Worm (Caenorhabditis elegans) whole organism, L4 larva: ENCODE data around the gene chs-2.

ENCODE experiments used
- F10B5.3 ChIP-seq: sonication (generic microtip); optimal IDR thresholded peaks from 2 replicates; lab custom pipeline; 2016; ENCODE audit warnings: mild to moderate bottlenecking, missing genetic modification characterization, missing compliant biosample characterization
- F44E2.7 ChIP-seq: fragments of 200-800 bp; sonication (Bioruptor generic); IDR thresholded peaks from 2 replicates; pipeline ENCODE4 v2.1.2; 2022; ENCODE audit warnings: missing genetic modification characterization, missing compliant biosample characterization
- R02D3.7 ChIP-seq: fragments of 150-350 bp; sonication (generic microtip); optimal IDR thresholded peaks from 3 replicates; lab custom pipeline; 2014; ENCODE audit warnings: missing biosample characterization, missing genetic modification characterization
- T26A8.4 ChIP-seq: fragments of 200-800 bp; sonication (Bioruptor generic); IDR thresholded peaks from 2 replicates; pipeline ENCODE4 v1.3.6; 2022; ENCODE audit warnings: missing genetic modification characterization, missing compliant biosample characterization
- Y48G9A.11 ChIP-seq: fragments of 200-800 bp; sonication (Bioruptor generic); IDR thresholded peaks from 2 replicates; pipeline ENCODE4 v1.3.6; 2022; ENCODE audit warnings: missing genetic modification reagents, missing genetic modification characterization, missing compliant biosample characterization
- Y75B8A.6 ChIP-seq: fragments of 200-800 bp; sonication (Bioruptor generic); IDR thresholded peaks from 2 replicates; pipeline ENCODE4 v1.3.6; 2022; ENCODE audit warnings: missing genetic modification reagents, missing genetic modification characterization, missing compliant biosample characterization
- ZK337.2 ChIP-seq: fragments of 200-800 bp; sonication (Bioruptor generic); IDR thresholded peaks from 2 replicates; pipeline ENCODE4 v1.3.6; 2022; ENCODE audit warnings: missing genetic modification reagents, missing genetic modification characterization, missing compliant biosample characterization
- aha-1 ChIP-seq: fragments of 150-350 bp; peaks from one replicate; lab custom pipeline; 2014; ENCODE audit warnings: missing biosample characterization, missing genetic modification characterization
- ceh-20 ChIP-seq: fragments of 200-800 bp; sonication (Bioruptor generic); IDR thresholded peaks from 2 replicates; pipeline ENCODE4 v1.3.6; 2022; ENCODE audit warnings: missing genetic modification reagents, missing genetic modification characterization, missing compliant biosample characterization
- ceh-28 ChIP-seq: fragments of 150-350 bp; optimal IDR thresholded peaks from 2 replicates; lab custom pipeline; 2014; ENCODE audit warnings: missing biosample characterization, missing genetic modification reagents, missing genetic modification characterization
- ces-1 ChIP-seq: fragments of 150-350 bp; sonication (generic microtip); optimal IDR thresholded peaks from 4 replicates; lab custom pipeline; 2014; ENCODE audit warnings: missing biosample characterization, missing genetic modification reagents, missing genetic modification characterization
- ctbp-1 ChIP-seq: fragments of 200-800 bp; sonication (Bioruptor generic); IDR thresholded peaks from 2 replicates; pipeline ENCODE4 v1.3.6; 2022; ENCODE audit warnings: missing genetic modification reagents, missing genetic modification characterization, missing compliant biosample characterization
- daf-12 ChIP-seq: fragments of 150-350 bp; optimal IDR thresholded peaks from 2 replicates; lab custom pipeline; 2014; ENCODE audit warnings: missing biosample characterization, missing genetic modification reagents, missing genetic modification characterization
- daf-16 ChIP-seq, 3 experiments: sonication (generic microtip); optimal IDR thresholded peaks; 2 replicates each; lab custom pipeline; 2016 to 2017; ENCODE audit warnings: missing genetic modification characterization in 3 of 3, missing genetic modification reagents in 3 of 3, mild to moderate bottlenecking in 2 of 3, missing compliant biosample characterization in 2 of 3, missing biosample characterization in 1 of 3, moderate library complexity in 1 of 3
- dmd-6 ChIP-seq: fragments of 200-800 bp; sonication (Bioruptor generic); IDR thresholded peaks from 2 replicates; pipeline ENCODE4 v1.3.6; 2022; ENCODE audit warnings: missing genetic modification reagents, missing genetic modification characterization, missing compliant biosample characterization
- dmd-8 ChIP-seq: fragments of 200-800 bp; sonication (Bioruptor generic); IDR thresholded peaks from 2 replicates; pipeline ENCODE4 v1.3.6; 2022; ENCODE audit warnings: missing genetic modification characterization, missing compliant biosample characterization
- dve-1 ChIP-seq: sonication (generic microtip); optimal IDR thresholded peaks from 2 replicates; lab custom pipeline; 2017; ENCODE audit warnings: antibody characterized with exemption, mild to moderate bottlenecking, missing genetic modification characterization, missing compliant biosample characterization; ENCODE audit not compliant: insufficient read depth
- gei-8 ChIP-seq: fragments of 200-800 bp; sonication (Bioruptor generic); optimal IDR thresholded peaks from 2 replicates; lab custom pipeline; 2018; ENCODE audit warnings: mild to moderate bottlenecking, missing genetic modification characterization, missing compliant biosample characterization
- hlh-11 ChIP-seq: fragments of 200-800 bp; sonication (Bioruptor generic); optimal IDR thresholded peaks from 2 replicates; lab custom pipeline; 2018; ENCODE audit warnings: mild to moderate bottlenecking, missing genetic modification characterization, missing compliant biosample characterization
- hlh-30 ChIP-seq: sonication (generic microtip); optimal IDR thresholded peaks from 2 replicates; lab custom pipeline; 2017; ENCODE audit warnings: antibody characterized with exemption, mild to moderate bottlenecking, missing genetic modification characterization, missing compliant biosample characterization; ENCODE audit not compliant: insufficient read depth
- hmg-1.1 ChIP-seq: fragments of 200-800 bp; sonication (Bioruptor generic); IDR thresholded peaks from 2 replicates; pipeline ENCODE4 v1.3.6; 2022; ENCODE audit warnings: missing genetic modification reagents, missing genetic modification characterization, missing compliant biosample characterization
- jun-1 ChIP-seq: fragments of 150-350 bp; optimal IDR thresholded peaks from 2 replicates; lab custom pipeline; 2014; ENCODE audit warnings: missing biosample characterization, missing genetic modification reagents, missing genetic modification characterization
- lim-7 ChIP-seq: fragments of 200-800 bp; sonication (Bioruptor generic); IDR thresholded peaks from 2 replicates; pipeline ENCODE4 v1.3.6; 2022; ENCODE audit warnings: missing genetic modification characterization, missing compliant biosample characterization
- lin-29 ChIP-seq: fragments of 200-800 bp; sonication (Bioruptor generic); IDR thresholded peaks from 2 replicates; pipeline ENCODE4 v1.3.6; 2022; ENCODE audit warnings: missing genetic modification reagents, missing genetic modification characterization, missing compliant biosample characterization
- lin-38 ChIP-seq: fragments of 200-800 bp; sonication (Bioruptor generic); IDR thresholded peaks from 2 replicates; pipeline ENCODE4 v1.3.6; 2022; ENCODE audit warnings: missing genetic modification reagents, missing genetic modification characterization, missing compliant biosample characterization
- lin-39 ChIP-seq: fragments of 150-350 bp; optimal IDR thresholded peaks from 2 replicates; lab custom pipeline; 2014; ENCODE audit warnings: missing biosample characterization, missing genetic modification reagents, missing genetic modification characterization
- lir-3 ChIP-seq: sonication (generic microtip); optimal IDR thresholded peaks from 2 replicates; lab custom pipeline; 2016; ENCODE audit warnings: mild to moderate bottlenecking, missing genetic modification characterization, missing compliant biosample characterization
- lsy-2 ChIP-seq, 2 experiments: fragments of 150-350 bp in 1 of 2; sonication (generic microtip) in 1 of 2; optimal IDR thresholded peaks; 2 replicates each; lab custom pipeline; 2014 to 2017; ENCODE audit warnings: missing biosample characterization in 2 of 2, missing genetic modification characterization in 2 of 2
- madf-9 ChIP-seq: fragments of 200-800 bp; sonication (Bioruptor generic); conservative IDR thresholded peaks from 2 replicates; pipeline ENCODE4 v1.3.6; 2022; ENCODE audit warnings: missing genetic modification reagents, missing genetic modification characterization, missing compliant biosample characterization
- mep-1 ChIP-seq: fragments of 150-350 bp; sonication (generic microtip); optimal IDR thresholded peaks from 3 replicates; lab custom pipeline; 2014; ENCODE audit warnings: missing biosample characterization, missing genetic modification characterization
- mxl-2 ChIP-seq: fragments of 200-800 bp; sonication (Bioruptor generic); conservative IDR thresholded peaks from 2 replicates; pipeline ENCODE4 v1.3.6; 2022; ENCODE audit warnings: missing genetic modification reagents, missing genetic modification characterization, missing compliant biosample characterization
- mxl-3 ChIP-seq: fragments of 200-800 bp; sonication (Bioruptor generic); optimal IDR thresholded peaks from 2 replicates; lab custom pipeline; 2018; ENCODE audit warnings: mild to moderate bottlenecking, missing genetic modification characterization, missing compliant biosample characterization
- nhr-11 ChIP-seq: fragments of 150-350 bp; optimal IDR thresholded peaks from 2 replicates; lab custom pipeline; 2014; ENCODE audit warnings: missing biosample characterization, missing genetic modification characterization
- nhr-237 ChIP-seq: sonication (generic microtip); optimal IDR thresholded peaks from 2 replicates; lab custom pipeline; 2017; ENCODE audit warnings: missing biosample characterization, missing genetic modification characterization
- nhr-41 ChIP-seq: fragments of 200-800 bp; sonication (Bioruptor generic); IDR thresholded peaks from 2 replicates; pipeline ENCODE4 v1.3.6; 2022; ENCODE audit warnings: missing genetic modification reagents, missing genetic modification characterization, missing compliant biosample characterization
- nhr-48 ChIP-seq: sonication (generic microtip); optimal IDR thresholded peaks from 2 replicates; lab custom pipeline; 2016; ENCODE audit warnings: mild to moderate bottlenecking, missing genetic modification characterization, missing compliant biosample characterization
- nhr-6 ChIP-seq: fragments of 150-350 bp; optimal IDR thresholded peaks from 2 replicates; lab custom pipeline; 2014; ENCODE audit warnings: missing biosample characterization, missing genetic modification characterization
- nhr-76 ChIP-seq: fragments of 150-350 bp; optimal IDR thresholded peaks from 2 replicates; lab custom pipeline; 2014; ENCODE audit warnings: missing biosample characterization, missing genetic modification characterization
- nhr-77 ChIP-seq: fragments of 150-350 bp; optimal IDR thresholded peaks from 2 replicates; lab custom pipeline; 2014; ENCODE audit warnings: missing biosample characterization, missing genetic modification characterization
- php-3 ChIP-seq: fragments of 200-800 bp; sonication (Bioruptor generic); IDR thresholded peaks from 2 replicates; pipeline ENCODE4 v1.3.6; 2022; ENCODE audit warnings: missing genetic modification reagents, missing genetic modification characterization, missing compliant biosample characterization
- pqm-1 ChIP-seq: sonication (generic microtip); optimal IDR thresholded peaks from 2 replicates; lab custom pipeline; 2017; ENCODE audit warnings: missing biosample characterization, missing genetic modification characterization
- set-16 ChIP-seq: fragments of 200-800 bp; sonication (Bioruptor generic); IDR thresholded peaks from 2 replicates; pipeline ENCODE4 v1.3.6; 2022; ENCODE audit warnings: missing genetic modification reagents, missing genetic modification characterization, missing compliant biosample characterization
- unc-130 ChIP-seq: sonication (generic microtip); optimal IDR thresholded peaks from 2 replicates; lab custom pipeline; 2016; ENCODE audit warnings: missing genetic modification reagents, missing genetic modification characterization, missing compliant biosample characterization
- unc-62 ChIP-seq, 3 experiments: fragments of 150-350 bp in 1 of 3; sonication (generic microtip); optimal IDR thresholded peaks in 2 of 3; peaks in 1 of 3; 1 replicate in 1 of 3; 2 replicates in 2 of 3; lab custom pipeline; 2014 to 2017; ENCODE audit warnings: missing biosample characterization in 3 of 3, missing genetic modification characterization in 3 of 3, missing genetic modification reagents in 3 of 3, missing genotype in 1 of 3
- vab-7 ChIP-seq: fragments of 200-800 bp; sonication (Bioruptor generic); IDR thresholded peaks from 2 replicates; pipeline ENCODE4 v1.3.6; 2022; ENCODE audit warnings: missing genetic modification reagents, missing genetic modification characterization, missing compliant biosample characterization
- zfp-3 ChIP-seq: fragments of 200-800 bp; sonication (Bioruptor generic); conservative IDR thresholded peaks from 2 replicates; pipeline ENCODE4 v1.3.6; 2022; ENCODE audit warnings: missing genetic modification reagents, missing genetic modification characterization, missing compliant biosample characterization
- ztf-11 ChIP-seq: fragments of 150-350 bp; optimal IDR thresholded peaks from 2 replicates; lab custom pipeline; 2014; ENCODE audit warnings: missing biosample characterization, missing genetic modification characterization

Gene chs-2

ce11 chrII:247736-248135 is 51.0 kb downstream of the chs-2 start:
- TF ChIP-seq mxl-2 (GFP tag; lab: Robert Waterston, UW) (no peak), unc-62 (GFP tag; optimal IDR thresholded peaks at IDR 0.05 in 1 of 2; lab: Kevin White, UChicago) (peak in 1 of 2 experiments; percentile 94), unc-62 (tag; optimal IDR thresholded peaks at IDR 0.05; lab: Kevin White, UChicago) (no peak), dmd-6 (GFP tag; lab: Robert Waterston, UW) (no peak), ztf-11 (tag; lab: Kevin White, UChicago) (no peak), lir-3 (tag; lab: Kevin White, UChicago) (no peak)
- TF ChIP-seq, all 104 proteins: peak for 1

- TF ChIP-seq hlh-30: peak; percentile 84
- TF ChIP-seq nhr-11 (tag; lab: Kevin White, UChicago): peak; percentile 90
- peak; percentile 25 to 70 for TF ChIP-seq daf-16 (GFP tag; optimal IDR thresholded peaks at IDR 0.05; lab: Kevin White, UChicago)
- TF ChIP-seq daf-16 (tag; optimal IDR thresholded peaks at IDR 0.05; lab: Kevin White, UChicago): peak; percentile 80
- TF ChIP-seq nhr-6 (tag; lab: Kevin White, UChicago): peak; percentile 97
- peak; percentile 88; the same call in 1 of the 2 replicates for TF ChIP-seq F44E2.7 (GFP tag; lab: Robert Waterston, UW)
- peak; percentile 70 to 95 for TF ChIP-seq lsy-2 (tag; optimal IDR thresholded peaks at IDR 0.05; lab: Kevin White, UChicago)
- TF ChIP-seq lin-38 (GFP tag; lab: Robert Waterston, UW): peak; percentile 100
- TF ChIP-seq aha-1: peak; percentile 99
- TF ChIP-seq daf-12 (tag; lab: Kevin White, UChicago): no peak
- TF ChIP-seq dve-1 (tag; lab: Kevin White, UChicago): peak; percentile 98
- peak; percentile 78 for TF ChIP-seq ctbp-1 (GFP tag; lab: Robert Waterston, UW)
- TF ChIP-seq set-16 (GFP tag; lab: Robert Waterston, UW): peak; percentile 29; the same call in 1 of the 2 replicates
- peak; percentile 92 for TF ChIP-seq unc-130 (GFP tag; lab: Kevin White, UChicago)
- peak; percentile 89 for TF ChIP-seq zfp-3 (GFP tag; lab: Robert Waterston, UW)
- peak; percentile 68; the same call in 1 of the 2 replicates for TF ChIP-seq madf-9 (GFP tag; lab: Robert Waterston, UW)
- TF ChIP-seq mep-1 (tag; lab: Kevin White, UChicago): peak; percentile 98
- TF ChIP-seq pqm-1 (tag; lab: Kevin White, UChicago): peak; percentile 74
- TF ChIP-seq R02D3.7 (tag; lab: Kevin White, UChicago): no peak
- peak; percentile 90 for TF ChIP-seq ces-1 (GFP tag; lab: Kevin White, UChicago)
- TF ChIP-seq ZK337.2 (GFP tag; lab: Robert Waterston, UW): no peak
- peak; percentile 76 for TF ChIP-seq dmd-6 (GFP tag; lab: Robert Waterston, UW)
- TF ChIP-seq vab-7 (GFP tag; lab: Robert Waterston, UW): peak; percentile 84
- TF ChIP-seq ceh-20 (GFP tag; lab: Robert Waterston, UW): peak; percentile 89
- peak; percentile 78 for TF ChIP-seq ceh-28 (tag; lab: Kevin White, UChicago)
- TF ChIP-seq nhr-237 (tag; lab: Kevin White, UChicago): peak; percentile 62
- TF ChIP-seq php-3 (GFP tag; lab: Robert Waterston, UW): peak; percentile 77
- peak; percentile 92 for TF ChIP-seq hmg-1.1 (GFP tag; lab: Robert Waterston, UW)
- no peak for TF ChIP-seq Y75B8A.6 (GFP tag; lab: Robert Waterston, UW)
- TF ChIP-seq gei-8 (GFP tag; lab: Kevin White, UChicago): no peak
- TF ChIP-seq lin-39 (tag; lab: Kevin White, UChicago): no peak
- TF ChIP-seq hlh-11 (tag; lab: Kevin White, UChicago): peak; percentile 87
- 0 out of 2 replicates have a peak, but pooled peaks have one; percentile 16 for TF ChIP-seq dmd-8
- TF ChIP-seq nhr-48 (tag; lab: Kevin White, UChicago): peak; percentile 73
- peak; percentile 82 for TF ChIP-seq mxl-3 (GFP tag; lab: Kevin White, UChicago)
- peak; percentile 92 for TF ChIP-seq T26A8.4 (GFP tag; lab: Robert Waterston, UW)
- TF ChIP-seq lin-29 (GFP tag; lab: Robert Waterston, UW): peak; percentile 79
- peak; percentile 40; the same call in 1 of the 2 replicates for TF ChIP-seq nhr-41 (GFP tag; lab: Robert Waterston, UW)
- peak; percentile 94 for TF ChIP-seq nhr-77 (tag; lab: Kevin White, UChicago)
- peak in 1 of 2 experiments; percentile 45 for TF ChIP-seq unc-62 (GFP tag; optimal IDR thresholded peaks at IDR 0.05 in 1 of 2; lab: Kevin White, UChicago)
- no peak for TF ChIP-seq unc-62 (tag; optimal IDR thresholded peaks at IDR 0.05; lab: Kevin White, UChicago)
- peak; percentile 62; the same call in 1 of the 2 replicates for TF ChIP-seq lim-7
- peak; percentile 83 for TF ChIP-seq Y48G9A.11 (GFP tag; lab: Robert Waterston, UW)
- TF ChIP-seq nhr-76 (tag; lab: Kevin White, UChicago): no peak
- TF ChIP-seq jun-1 (tag; lab: Kevin White, UChicago): peak; percentile 89
- peak; percentile 72 for TF ChIP-seq F10B5.3 (tag; lab: Kevin White, UChicago)
Observed at ce11 chrII:255124-255523, 58.3 kb downstream of the chs-2 start.
